Worm (Caenorhabditis elegans) whole organism, L1 larva: ENCODE measurements around the gene mlt-9.

Experiments used
- C04F5.9 ChIP-seq: sonication (generic microtip); optimal IDR thresholded peaks from 2 replicates; lab custom pipeline; 2016; ENCODE audit warnings: missing genetic modification characterization, missing compliant biosample characterization
- F16B12.6 ChIP-seq: fragments of 150-350 bp; optimal IDR thresholded peaks from 2 replicates; lab custom pipeline; 2014; ENCODE audit warnings: missing biosample characterization, missing genetic modification characterization
- Y116A8C.19 ChIP-seq: sonication (generic microtip); optimal IDR thresholded peaks from 2 replicates; lab custom pipeline; 2016; ENCODE audit warnings: missing compliant biosample characterization, missing genetic modification characterization, borderline replicate concordance
- aha-1 ChIP-seq: fragments of 150-350 bp; optimal IDR thresholded peaks from 2 replicates; lab custom pipeline; 2014; ENCODE audit warnings: missing biosample characterization, missing genetic modification characterization
- ceh-88 ChIP-seq: fragments of 200-800 bp; sonication (Bioruptor generic); IDR thresholded peaks from 2 replicates; pipeline ENCODE4 v1.3.6; 2022; ENCODE audit warnings: missing genetic modification characterization, missing compliant biosample characterization
- ceh-90 ChIP-seq: sonication (generic microtip); optimal IDR thresholded peaks from 2 replicates; lab custom pipeline; 2016; ENCODE audit warnings: missing genetic modification characterization, missing compliant biosample characterization
- ces-1 ChIP-seq: fragments of 150-350 bp; optimal IDR thresholded peaks from 2 replicates; lab custom pipeline; 2014; ENCODE audit warnings: missing biosample characterization, missing genetic modification reagents, missing genetic modification characterization
- dpl-1 ChIP-seq, 3 experiments: fragments of 150-350 bp in 2 of 3; sonication (generic microtip) in 1 of 3; optimal IDR thresholded peaks; 2 replicates each; lab custom pipeline; 2014 to 2017; ENCODE audit warnings: missing biosample characterization in 3 of 3, missing genetic modification characterization in 3 of 3, missing genetic modification reagents in 3 of 3
- efl-1 ChIP-seq, 4 experiments: fragments of 150-350 bp; optimal IDR thresholded peaks in 3 of 4; peaks in 1 of 4; 1 replicate in 1 of 4; 2 replicates in 3 of 4; lab custom pipeline; 2014; ENCODE audit warnings: missing biosample characterization in 2 of 4, missing genetic modification characterization in 2 of 4, missing genetic modification reagents in 2 of 4
- efl-3 ChIP-seq: fragments of 200-800 bp; sonication (Bioruptor generic); optimal IDR thresholded peaks from 2 replicates; lab custom pipeline; 2018; ENCODE audit warnings: mild to moderate bottlenecking, missing genetic modification characterization, missing compliant biosample characterization
- egl-13 ChIP-seq: sonication (generic microtip); optimal IDR thresholded peaks from 2 replicates; lab custom pipeline; 2016; ENCODE audit warnings: missing genotype, missing genetic modification reagents, missing genetic modification characterization, missing compliant biosample characterization
- elt-3 ChIP-seq, 6 experiments: fragments of 150-350 bp in 1 of 6; sonication (generic microtip); optimal IDR thresholded peaks; 2 replicates each; lab custom pipeline; 2017 to 2018; ENCODE audit warnings: missing biosample characterization in 6 of 6, missing genetic modification characterization in 6 of 6, inconsistent platforms in 1 of 6
- fkh-10 ChIP-seq: sonication (generic microtip); optimal IDR thresholded peaks from 2 replicates; lab custom pipeline; 2017; ENCODE audit warnings: missing biosample characterization, missing genetic modification reagents, missing genetic modification characterization
- fos-1 ChIP-seq: fragments of 150-350 bp; optimal IDR thresholded peaks from 2 replicates; lab custom pipeline; 2014; ENCODE audit warnings: missing biosample characterization, missing genetic modification characterization
- hlh-4 ChIP-seq: sonication (generic microtip); optimal IDR thresholded peaks from 2 replicates; lab custom pipeline; 2016; ENCODE audit warnings: mild to moderate bottlenecking, missing genetic modification characterization, missing compliant biosample characterization
- hpl-2 ChIP-seq: fragments of 150-350 bp; optimal IDR thresholded peaks from 2 replicates; lab custom pipeline; 2014; ENCODE audit warnings: missing biosample characterization, missing genetic modification reagents, missing genetic modification characterization
- isw-1 ChIP-seq: fragments of 200-800 bp; sonication (Bioruptor generic); IDR thresholded peaks from 2 replicates; pipeline ENCODE4 v1.3.6; 2022; ENCODE audit warnings: missing genetic modification characterization, missing compliant biosample characterization
- lin-13 ChIP-seq: fragments of 150-350 bp; optimal IDR thresholded peaks from 2 replicates; lab custom pipeline; 2014; ENCODE audit warnings: missing biosample characterization, missing genetic modification reagents, missing genetic modification characterization
- lin-14 ChIP-seq: fragments of 200-800 bp; sonication (Bioruptor generic); optimal IDR thresholded peaks from 2 replicates; lab custom pipeline; 2018; ENCODE audit warnings: mild to moderate bottlenecking, missing genetic modification characterization, moderate library complexity, missing compliant biosample characterization
- lin-15B ChIP-seq: fragments of 150-350 bp; sonication (generic microtip); optimal IDR thresholded peaks from 3 replicates; lab custom pipeline; 2014; ENCODE audit warnings: missing biosample characterization, missing genetic modification characterization
- lir-3 ChIP-seq: sonication (generic microtip); optimal IDR thresholded peaks from 2 replicates; lab custom pipeline; 2016; ENCODE audit warnings: mild to moderate bottlenecking, missing genetic modification characterization, moderate library complexity, missing compliant biosample characterization; ENCODE audit not compliant: poor library complexity
- nhr-12 ChIP-seq: sonication (generic microtip); optimal IDR thresholded peaks from 2 replicates; lab custom pipeline; 2017; ENCODE audit warnings: missing biosample characterization, missing genetic modification characterization
- nhr-28 ChIP-seq: fragments of 150-350 bp; optimal IDR thresholded peaks from 2 replicates; lab custom pipeline; 2014; ENCODE audit warnings: missing biosample characterization, missing genetic modification characterization
- nhr-76 ChIP-seq: sonication (generic microtip); optimal IDR thresholded peaks from 2 replicates; lab custom pipeline; 2017; ENCODE audit warnings: missing biosample characterization, missing genetic modification characterization
- nhr-77 ChIP-seq: fragments of 150-350 bp; optimal IDR thresholded peaks from 2 replicates; lab custom pipeline; 2014; ENCODE audit warnings: missing biosample characterization, missing genetic modification characterization
- nhr-90 ChIP-seq: sonication (generic microtip); optimal IDR thresholded peaks from 2 replicates; lab custom pipeline; 2016; ENCODE audit warnings: mild to moderate bottlenecking, missing genetic modification characterization, missing compliant biosample characterization; ENCODE audit not compliant: poor library complexity
- pqm-1 ChIP-seq: sonication (generic microtip); optimal IDR thresholded peaks from 3 replicates; lab custom pipeline; 2017; ENCODE audit warnings: missing biosample characterization, missing genetic modification characterization
- rnt-1 ChIP-seq: sonication (generic microtip); optimal IDR thresholded peaks from 2 replicates; lab custom pipeline; 2016; ENCODE audit warnings: mild to moderate bottlenecking, missing genetic modification characterization, moderate library complexity, missing compliant biosample characterization
- skn-1 ChIP-seq: fragments of 150-350 bp; optimal IDR thresholded peaks from 2 replicates; lab custom pipeline; 2014; ENCODE audit warnings: missing biosample characterization, missing genetic modification characterization
- snpc-4 ChIP-seq: fragments of 150-350 bp; optimal IDR thresholded peaks from 2 replicates; lab custom pipeline; 2014; ENCODE audit warnings: missing biosample characterization, missing genetic modification characterization
- snu-23 ChIP-seq: sonication (generic microtip); optimal IDR thresholded peaks from 2 replicates; lab custom pipeline; 2016; ENCODE audit warnings: missing genetic modification characterization, missing compliant biosample characterization
- sptf-1 ChIP-seq: fragments of 150-350 bp; optimal IDR thresholded peaks from 2 replicates; lab custom pipeline; 2014; ENCODE audit warnings: missing biosample characterization, missing genetic modification characterization
- sup-37 ChIP-seq: fragments of 200-800 bp; sonication (Bioruptor generic); optimal IDR thresholded peaks from 2 replicates; lab custom pipeline; 2018; ENCODE audit warnings: mild to moderate bottlenecking, missing genetic modification characterization, missing compliant biosample characterization
- swsn-7 ChIP-seq: sonication (generic microtip); optimal IDR thresholded peaks from 2 replicates; lab custom pipeline; 2016; ENCODE audit warnings: missing genetic modification characterization, missing compliant biosample characterization
- tlp-1 ChIP-seq: fragments of 150-350 bp; optimal IDR thresholded peaks from 2 replicates; lab custom pipeline; 2014; ENCODE audit warnings: missing biosample characterization, missing genetic modification characterization
- xbp-1 ChIP-seq: sonication (generic microtip); optimal IDR thresholded peaks from 2 replicates; lab custom pipeline; 2016; ENCODE audit warnings: missing genetic modification characterization, missing compliant biosample characterization
- zag-1 ChIP-seq: fragments of 150-350 bp; optimal IDR thresholded peaks from 2 replicates; lab custom pipeline; 2014; ENCODE audit warnings: missing biosample characterization, missing genetic modification characterization
- zip-4 ChIP-seq: fragments of 200-800 bp; sonication (Bioruptor generic); optimal IDR thresholded peaks from 2 replicates; lab custom pipeline; 2018; ENCODE audit warnings: mild to moderate bottlenecking, missing genetic modification characterization, moderate library complexity, missing compliant biosample characterization
- ztf-4 ChIP-seq: fragments of 150-350 bp; optimal IDR thresholded peaks from 2 replicates; lab custom pipeline; 2014; ENCODE audit warnings: missing biosample characterization, missing genetic modification characterization

Gene mlt-9

ce11 chrX:15134941-15135340, 27.3 kb upstream of the mlt-9 start:
- TF ChIP-seq nhr-90 (tag; lab: Kevin White, UChicago) (no peak), snpc-4 (no peak), lin-14 (GFP tag; lab: Kevin White, UChicago) (peak; percentile 15), F16B12.6 (tag; lab: Kevin White, UChicago) (no peak)

ce11 chrX:15133180-15133579, 25.6 kb upstream of the mlt-9 start:
- TF ChIP-seq rnt-1 (tag; lab: Kevin White, UChicago), result no peak
- TF ChIP-seq sup-37 (GFP tag; lab: Kevin White, UChicago), result no peak
- TF ChIP-seq nhr-90 (tag; lab: Kevin White, UChicago), result no peak
- TF ChIP-seq Y116A8C.19 (tag; lab: Kevin White, UChicago), result no peak
- no peak for TF ChIP-seq ceh-90
- TF ChIP-seq lir-3 (tag; lab: Kevin White, UChicago), result no peak
- no peak for TF ChIP-seq tlp-1 (tag; lab: Kevin White, UChicago)
- TF ChIP-seq aha-1, result no peak
- TF ChIP-seq ceh-88 (GFP tag; lab: Robert Waterston, UW), result no peak
- TF ChIP-seq efl-3 (GFP tag; lab: Kevin White, UChicago), result no peak
- no peak for TF ChIP-seq efl-1 (optimal IDR thresholded peaks at IDR 0.05; lab: Kevin White, UChicago)
- no peak for TF ChIP-seq efl-1 (GFP tag; optimal IDR thresholded peaks at IDR 0.05 in 1 of 2; lab: Kevin White, UChicago)
- TF ChIP-seq zip-4 (GFP tag; lab: Kevin White, UChicago), result no peak
- TF ChIP-seq zag-1 (tag; lab: Kevin White, UChicago), result no peak
- no peak for TF ChIP-seq snu-23 (GFP tag; lab: Kevin White, UChicago)

- TF ChIP-seq C04F5.9 (tag; lab: Kevin White, UChicago) (no peak), egl-13 (tag; lab: Kevin White, UChicago) (no peak), isw-1 (no peak), fos-1 (tag; lab: Kevin White, UChicago) (no peak), snpc-4 (no peak), skn-1 (tag; lab: Kevin White, UChicago) (no peak), dpl-1 (GFP tag; optimal IDR thresholded peaks at IDR 0.05; lab: Kevin White, UChicago) (no peak), rnt-1 (tag; lab: Kevin White, UChicago) (no peak), nhr-77 (tag; lab: Kevin White, UChicago) (no peak), lin-15B (no peak), tlp-1 (tag; lab: Kevin White, UChicago) (no peak), nhr-28 (tag; lab: Kevin White, UChicago) (no peak), ztf-4 (tag; lab: Kevin White, UChicago) (no peak), sptf-1 (no peak), efl-3 (GFP tag; lab: Kevin White, UChicago) (no peak), hlh-4 (tag; lab: Kevin White, UChicago) (no peak)
Observed at ce11 chrX:15132073-15132472, 24.5 kb upstream of the mlt-9 start.

- peak; percentile 6 for TF ChIP-seq ces-1 (GFP tag; lab: Kevin White, UChicago)
- peak; percentile 50 for TF ChIP-seq fkh-10 (GFP tag; lab: Kevin White, UChicago)
- no peak for TF ChIP-seq nhr-12 (tag; lab: Kevin White, UChicago)
- TF ChIP-seq xbp-1 (tag; lab: Kevin White, UChicago), result no peak
- TF ChIP-seq lin-14 (GFP tag; lab: Kevin White, UChicago), result peak; percentile 64
- TF ChIP-seq lin-13 (GFP tag; lab: Kevin White, UChicago), result no peak
- TF ChIP-seq swsn-7 (tag; lab: Kevin White, UChicago), result no peak
- no peak for TF ChIP-seq pqm-1 (tag; lab: Kevin White, UChicago)
- TF ChIP-seq nhr-76, result no peak
- TF ChIP-seq elt-3 (tag; optimal IDR thresholded peaks at IDR 0.05; lab: Kevin White, UChicago), result no peak
- TF ChIP-seq lir-3 (tag; lab: Kevin White, UChicago), result no peak
- no peak for TF ChIP-seq hpl-2 (GFP tag; lab: Kevin White, UChicago)
Observed at ce11 chrX:15128184-15128583, 20.6 kb upstream of the mlt-9 start.
